Worm (Caenorhabditis elegans) whole organism, late embryonic: Measurements from ENCODE around the gene srh-180.

ENCODE experiments used
- K02D7.2 ChIP-seq: sonication (generic microtip); optimal IDR thresholded peaks from 2 replicates; lab custom pipeline; 2017; ENCODE audit warnings: mild to moderate bottlenecking, missing genetic modification characterization, missing compliant biosample characterization
- K09A11.1 ChIP-seq: sonication (generic microtip); optimal IDR thresholded peaks from 2 replicates; lab custom pipeline; 2017; ENCODE audit warnings: antibody characterized with exemption, mild to moderate bottlenecking, missing genetic modification characterization, missing compliant biosample characterization; ENCODE audit not compliant: insufficient read depth
- T23F11.4 ChIP-seq: fragments of 200-800 bp; sonication (Bioruptor generic); optimal IDR thresholded peaks from 2 replicates; lab custom pipeline; 2018; ENCODE audit warnings: mild to moderate bottlenecking, missing genetic modification characterization, missing compliant biosample characterization
- ahr-1 ChIP-seq: sonication (generic microtip); optimal IDR thresholded peaks from 2 replicates; lab custom pipeline; 2016; ENCODE audit warnings: missing genetic modification characterization, missing compliant biosample characterization
- ama-1 ChIP-seq: fragments of 150-350 bp; optimal IDR thresholded peaks from 2 replicates; lab custom pipeline; 2014
- ceh-18 ChIP-seq: sonication (generic microtip); optimal IDR thresholded peaks from 2 replicates; lab custom pipeline; 2016; ENCODE audit warnings: missing genetic modification characterization, missing compliant biosample characterization
- ceh-19 ChIP-seq: fragments of 200-800 bp; sonication (Bioruptor generic); optimal IDR thresholded peaks from 2 replicates; lab custom pipeline; 2018; ENCODE audit warnings: mild to moderate bottlenecking, missing genetic modification characterization, missing compliant biosample characterization
- ceh-31 ChIP-seq: sonication (generic microtip); optimal IDR thresholded peaks from 2 replicates; lab custom pipeline; 2016; ENCODE audit warnings: missing genetic modification characterization, missing compliant biosample characterization
- ceh-34 ChIP-seq: sonication (generic microtip); optimal IDR thresholded peaks from 2 replicates; lab custom pipeline; 2016; ENCODE audit warnings: mild to moderate bottlenecking, missing genetic modification characterization, missing compliant biosample characterization
- ceh-45 ChIP-seq: fragments of 200-800 bp; sonication (Bioruptor generic); IDR thresholded peaks from 2 replicates; pipeline ENCODE4 v1.3.6; 2022; ENCODE audit warnings: missing genetic modification reagents, missing genetic modification characterization, missing compliant biosample characterization
- ceh-48 ChIP-seq: sonication (generic microtip); optimal IDR thresholded peaks from 2 replicates; lab custom pipeline; 2016; ENCODE audit warnings: missing genetic modification characterization, inconsistent platforms, missing compliant biosample characterization
- ceh-6 ChIP-seq: fragments of 200-800 bp; sonication (Bioruptor generic); optimal IDR thresholded peaks from 2 replicates; lab custom pipeline; 2018; ENCODE audit warnings: mild to moderate bottlenecking, missing genetic modification characterization, missing compliant biosample characterization
- che-1 ChIP-seq: sonication (generic microtip); optimal IDR thresholded peaks from 2 replicates; lab custom pipeline; 2016; ENCODE audit warnings: mild to moderate bottlenecking, missing genetic modification characterization, missing compliant biosample characterization
- dmd-4 ChIP-seq: sonication (generic microtip); optimal IDR thresholded peaks from 2 replicates; lab custom pipeline; 2016; ENCODE audit warnings: borderline replicate concordance, missing genetic modification characterization, missing compliant biosample characterization
- dve-1 ChIP-seq: sonication (generic microtip); optimal IDR thresholded peaks from 2 replicates; lab custom pipeline; 2017; ENCODE audit warnings: antibody characterized with exemption, mild to moderate bottlenecking, missing genetic modification characterization, missing compliant biosample characterization
- elt-2 ChIP-seq: sonication (generic microtip); optimal IDR thresholded peaks from 2 replicates; lab custom pipeline; 2016; ENCODE audit warnings: missing genetic modification reagents, missing genetic modification characterization, missing compliant biosample characterization
- elt-4 ChIP-seq: sonication (generic microtip); optimal IDR thresholded peaks from 2 replicates; lab custom pipeline; 2016; ENCODE audit warnings: missing genetic modification characterization, missing compliant biosample characterization
- ets-4 ChIP-seq: sonication (generic microtip); optimal IDR thresholded peaks from 2 replicates; lab custom pipeline; 2016; ENCODE audit warnings: missing genetic modification characterization, missing compliant biosample characterization
- eyg-1 ChIP-seq: sonication (generic microtip); optimal IDR thresholded peaks from 2 replicates; lab custom pipeline; 2016; ENCODE audit warnings: missing genotype, missing genetic modification characterization, missing compliant biosample characterization
- fkh-10 ChIP-seq: fragments of 150-350 bp; optimal IDR thresholded peaks from 2 replicates; lab custom pipeline; 2014; ENCODE audit warnings: missing biosample characterization, missing genetic modification reagents, missing genetic modification characterization
- gmeb-2 ChIP-seq: sonication (generic microtip); optimal IDR thresholded peaks from 2 replicates; lab custom pipeline; 2016; ENCODE audit warnings: missing genetic modification characterization, inconsistent platforms, missing compliant biosample characterization
- hlh-13 ChIP-seq: fragments of 200-800 bp; sonication (Bioruptor generic); optimal IDR thresholded peaks from 2 replicates; lab custom pipeline; 2018; ENCODE audit warnings: mild to moderate bottlenecking, missing genetic modification characterization, missing compliant biosample characterization
- hlh-6 ChIP-seq: sonication (generic microtip); optimal IDR thresholded peaks from 2 replicates; lab custom pipeline; 2016; ENCODE audit warnings: missing genotype, missing genetic modification characterization, missing compliant biosample characterization
- hlh-8 ChIP-seq: sonication (generic microtip); optimal IDR thresholded peaks from 2 replicates; lab custom pipeline; 2016; ENCODE audit warnings: missing genotype, missing genetic modification characterization, missing compliant biosample characterization
- lim-6 ChIP-seq: sonication (generic microtip); optimal IDR thresholded peaks from 2 replicates; lab custom pipeline; 2016; ENCODE audit warnings: missing genetic modification characterization, missing compliant biosample characterization
- madf-2 ChIP-seq: sonication (generic microtip); optimal IDR thresholded peaks from 2 replicates; lab custom pipeline; 2017; ENCODE audit warnings: missing genetic modification characterization, missing compliant biosample characterization
- mec-3 ChIP-seq: sonication (generic microtip); optimal IDR thresholded peaks from 2 replicates; lab custom pipeline; 2016; ENCODE audit warnings: borderline replicate concordance, missing genetic modification characterization, missing compliant biosample characterization
- nhr-11 ChIP-seq: fragments of 150-350 bp; optimal IDR thresholded peaks from 2 replicates; lab custom pipeline; 2014; ENCODE audit warnings: missing biosample characterization, missing genetic modification characterization
- pat-9 ChIP-seq: fragments of 200-800 bp; sonication (Bioruptor generic); optimal IDR thresholded peaks from 2 replicates; lab custom pipeline; 2018; ENCODE audit warnings: mild to moderate bottlenecking, missing genetic modification characterization, moderate library complexity, missing compliant biosample characterization
- pha-2 ChIP-seq: sonication (generic microtip); optimal IDR thresholded peaks from 2 replicates; lab custom pipeline; 2017; ENCODE audit warnings: mild to moderate bottlenecking, missing genetic modification characterization, missing compliant biosample characterization
- pha-4 ChIP-seq: fragments of 150-350 bp; optimal IDR thresholded peaks from 2 replicates; lab custom pipeline; 2018; ENCODE audit warnings: missing biosample characterization, missing genetic modification reagents, missing genetic modification characterization
- ref-2 ChIP-seq: sonication (generic microtip); optimal IDR thresholded peaks from 2 replicates; lab custom pipeline; 2016; ENCODE audit warnings: missing genetic modification characterization, missing compliant biosample characterization
- sdc-2 ChIP-seq: sonication (generic microtip); optimal IDR thresholded peaks from 2 replicates; lab custom pipeline; 2016; ENCODE audit warnings: missing genotype, missing genetic modification characterization, missing compliant biosample characterization
- syd-9 ChIP-seq: sonication (generic microtip); optimal IDR thresholded peaks from 2 replicates; lab custom pipeline; 2016; ENCODE audit warnings: mild to moderate bottlenecking, missing genetic modification characterization, moderate library complexity, missing compliant biosample characterization
- tbx-2 ChIP-seq: sonication (generic microtip); optimal IDR thresholded peaks from 2 replicates; lab custom pipeline; 2016; ENCODE audit warnings: missing genetic modification characterization, missing compliant biosample characterization
- ttx-3 ChIP-seq: sonication (generic microtip); optimal IDR thresholded peaks from 2 replicates; lab custom pipeline; 2016; ENCODE audit warnings: missing genetic modification reagents, missing genetic modification characterization, missing compliant biosample characterization
- unc-3 ChIP-seq, 2 experiments: fragments of 200-800 bp in 1 of 2; sonication (Bioruptor generic) in 1 of 2; sonication (generic microtip) in 1 of 2; conservative IDR thresholded peaks in 1 of 2; optimal IDR thresholded peaks in 1 of 2; 2 replicates each; pipeline versions ENCODE4 v1.3.6 to Lab custom; 2016 to 2022; ENCODE audit warnings: missing compliant biosample characterization in 2 of 2, missing genetic modification characterization in 2 of 2, missing genetic modification reagents in 1 of 2
- unc-42 ChIP-seq: sonication (generic microtip); optimal IDR thresholded peaks from 2 replicates; lab custom pipeline; 2016; ENCODE audit warnings: missing genotype, missing genetic modification characterization, missing compliant biosample characterization
- unc-55 ChIP-seq: sonication (generic microtip); optimal IDR thresholded peaks from 2 replicates; lab custom pipeline; 2017; ENCODE audit warnings: missing biosample characterization, missing genetic modification reagents, missing genetic modification characterization
- unc-86 ChIP-seq: sonication (generic microtip); optimal IDR thresholded peaks from 2 replicates; lab custom pipeline; 2016; ENCODE audit warnings: missing genetic modification characterization, missing compliant biosample characterization

Gene srh-180

ce11 chrV:16285794-16286193 lies 31.6 kb upstream of the srh-180 start, which contains the start of gene F28G4.4:
F28G4.4 (minus strand) TSS chrV:16285894.
- TF ChIP-seq hlh-6 (tag; lab: Kevin White, UChicago) (no peak), unc-86 (tag; lab: Kevin White, UChicago) (no peak), pha-2 (no peak), ceh-19 (GFP tag; lab: Kevin White, UChicago) (no peak), madf-2 (no peak), syd-9 (tag; lab: Kevin White, UChicago) (no peak), ref-2 (tag; lab: Kevin White, UChicago) (no peak), unc-55 (no peak), mec-3 (no peak), ceh-31 (tag; lab: Kevin White, UChicago) (no peak), lim-6 (no peak), dve-1 (no peak), dmd-4 (tag; lab: Kevin White, UChicago) (no peak), unc-42 (tag; lab: Kevin White, UChicago) (no peak), ceh-45 (GFP tag; lab: Robert Waterston, UW) (no peak), ceh-48 (no peak)

- TF ChIP-seq sdc-2 (tag; lab: Kevin White, UChicago) = no peak
- TF ChIP-seq, all 69 proteins: peak for 0
These were observed 29.7 kb upstream of the srh-180 start, which contains the start of gene F28G4.3 for ce11 chrV:16287619-16288018. F28G4.3 (minus strand) TSS chrV:16287719.

- no peak for TF ChIP-seq hlh-13 (GFP tag; lab: Kevin White, UChicago)
- no peak for TF ChIP-seq K09A11.1 (tag; lab: Kevin White, UChicago)
- TF ChIP-seq, all 69 proteins: peak for 0
These were observed 24.9 kb upstream of the srh-180 start, which contains the start of gene oac-5 for ce11 chrV:16292409-16292808. oac-5 (plus strand) TSS chrV:16292709.

- TF ChIP-seq fkh-10 (GFP tag; lab: Kevin White, UChicago) (no peak), hlh-6 (tag; lab: Kevin White, UChicago) (no peak), elt-2 (tag; lab: Kevin White, UChicago) (no peak), ama-1 (lab: Kevin White, UChicago) (no peak), ceh-31 (tag; lab: Kevin White, UChicago) (no peak), eyg-1 (tag; lab: Kevin White, UChicago) (no peak)
- TF ChIP-seq, all 69 proteins: peak for 0
These were observed 20.3 kb upstream of the srh-180 start, which contains the start of gene srbc-83 for ce11 chrV:16297070-16297469. srbc-83 (plus strand) TSS chrV:16297370.

ce11 chrV:16298669-16299068 lies 18.7 kb upstream of the srh-180 start, which contains the start of gene srbc-84:
srbc-84 (plus strand) TSS chrV:16298969.
- no peak for TF ChIP-seq sdc-2 (tag; lab: Kevin White, UChicago)
- TF ChIP-seq T23F11.4 (GFP tag; lab: Kevin White, UChicago) = no peak
- no peak for TF ChIP-seq ttx-3 (tag; lab: Kevin White, UChicago)
- TF ChIP-seq ahr-1 = no peak
- no peak for TF ChIP-seq K02D7.2 (tag; lab: Kevin White, UChicago)
- no peak for TF ChIP-seq syd-9 (tag; lab: Kevin White, UChicago)
- TF ChIP-seq elt-4 (tag; lab: Kevin White, UChicago) = no peak
- TF ChIP-seq ceh-18 (tag; lab: Kevin White, UChicago) = no peak
- no peak for TF ChIP-seq tbx-2 (tag; lab: Kevin White, UChicago)
- no peak for TF ChIP-seq pha-4 (tag; lab: Kevin White, UChicago)
- TF ChIP-seq ceh-6 (GFP tag; lab: Kevin White, UChicago) = no peak
- TF ChIP-seq hlh-8 = no peak
- TF ChIP-seq pat-9 (tag; lab: Kevin White, UChicago) = no peak
- TF ChIP-seq ama-1 (lab: Kevin White, UChicago) = no peak
- TF ChIP-seq ets-4 (tag; lab: Kevin White, UChicago) = no peak
- no peak for TF ChIP-seq ceh-34 (tag; lab: Kevin White, UChicago)
- no peak for TF ChIP-seq che-1 (tag; lab: Kevin White, UChicago)
- no peak for TF ChIP-seq gmeb-2 (tag; lab: Kevin White, UChicago)
- no peak for TF ChIP-seq nhr-11 (tag; lab: Kevin White, UChicago)
- TF ChIP-seq unc-3 (GFP tag; conservative IDR thresholded peaks at IDR 0.05; lab: Robert Waterston, UW) = no peak
- TF ChIP-seq unc-3 (tag; optimal IDR thresholded peaks at IDR 0.05; lab: Kevin White, UChicago) = no peak
- TF ChIP-seq, all 69 proteins: peak for 0
